Fruit fly (Drosophila melanogaster): ENCODE data around the gene CG4842.

DNA sequence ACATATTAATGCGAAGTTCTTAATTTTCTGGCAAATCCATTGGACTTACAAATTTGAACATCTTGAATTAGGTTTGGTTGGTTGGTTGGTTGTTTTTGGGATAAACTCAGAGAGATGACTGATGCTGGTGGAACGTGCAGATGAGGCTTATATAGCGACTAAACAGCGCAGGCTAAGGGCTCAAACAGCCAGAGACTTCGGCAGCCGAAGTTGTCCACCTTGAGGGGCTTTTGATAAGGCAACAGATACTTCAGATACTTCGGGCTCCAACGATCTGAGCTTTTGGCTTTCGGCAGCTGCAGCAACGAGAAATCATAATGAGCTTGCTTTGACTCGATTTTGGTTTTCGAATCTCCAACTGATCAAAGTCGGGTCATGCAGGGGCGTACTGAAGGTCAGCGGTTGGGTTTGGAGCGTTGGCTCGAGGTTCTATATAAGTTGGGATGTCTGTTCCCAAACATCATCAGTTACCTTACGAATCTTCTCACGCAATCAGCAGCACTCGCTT lies 48.7 kb upstream of the CG4842 start, which contains the start of the genes CG13041 and CG13060:
- TF ChIP-seq CG8478 (optimal IDR thresholded peaks at IDR 0.05) (no peak), CTCF (optimal IDR thresholded peaks at IDR 0.05) (no peak)

Measured in S2 (cell line).